Worm (Caenorhabditis elegans) whole organism, L4/young adult: ENCODE data around the gene sel-1.

ENCODE experiments used
- W03F9.2 ChIP-seq: fragments of 150-350 bp; optimal IDR thresholded peaks from 2 replicates; lab custom pipeline; 2014; ENCODE audit warnings: missing biosample characterization, missing genetic modification characterization
- dao-5 ChIP-seq: sonication (generic microtip); optimal IDR thresholded peaks from 2 replicates; lab custom pipeline; 2016; ENCODE audit warnings: missing genotype, missing genetic modification characterization, moderate library complexity, missing compliant biosample characterization
- him-1 ChIP-seq: sonication (generic microtip); optimal IDR thresholded peaks from 2 replicates; lab custom pipeline; 2016; ENCODE audit warnings: missing genotype, missing genetic modification reagents, missing genetic modification characterization, missing compliant biosample characterization

The sel-1 gene

ce11 chrV:12608857-12609256 is 48.3 kb downstream of the sel-1 start, which contains the start of gene ZC116.5:
ZC116.5 (minus strand) TSS chrV:12608957.
- TF ChIP-seq dao-5 (tag; lab: Kevin White, UChicago), result no peak
- no peak for TF ChIP-seq W03F9.2 (tag; lab: Kevin White, UChicago)
- no peak for TF ChIP-seq him-1 (tag; lab: Kevin White, UChicago)

ce11 chrV:12609526-12609925 is 49.0 kb downstream of the sel-1 start, which contains the start of gene ZC116.1:
ZC116.1 (plus strand) TSS chrV:12609826.
- TF ChIP-seq him-1 (tag; lab: Kevin White, UChicago) (no peak), W03F9.2 (tag; lab: Kevin White, UChicago) (no peak), dao-5 (tag; lab: Kevin White, UChicago) (no peak)

ce11 chrV:12611029-12611428 is 50.5 kb downstream of the sel-1 start, which contains the start of gene cubn-1:
cubn-1 (plus strand) TSS chrV:12611329.
- TF ChIP-seq him-1 (tag; lab: Kevin White, UChicago) (no peak), W03F9.2 (tag; lab: Kevin White, UChicago) (no peak), dao-5 (tag; lab: Kevin White, UChicago) (no peak)

- no peak for TF ChIP-seq him-1 (tag; lab: Kevin White, UChicago)
- TF ChIP-seq dao-5 (tag; lab: Kevin White, UChicago), result no peak
- TF ChIP-seq W03F9.2 (tag; lab: Kevin White, UChicago), result no peak
Measured at ce11 chrV:12612118-12612517, 51.6 kb downstream of the sel-1 start, which contains the start of gene cyc-2.2. cyc-2.2 (minus strand) TSS chrV:12612218.
